Fruit fly (Drosophila melanogaster) whole organism, embryonic: ENCODE data around the gene Evi5.

Experiments used
- ATbp ChIP-seq: fragments of 200-800 bp; sonication (Bioruptor generic); optimal IDR thresholded peaks from 2 replicates; lab custom pipeline; 2017; ENCODE audit warnings: missing biosample characterization, mild to moderate bottlenecking, missing genetic modification characterization, missing genetic modification reagents
- Abd-B ChIP-seq: fragments of 200-800 bp; sonication (Bioruptor generic); optimal IDR thresholded peaks from 2 replicates; lab custom pipeline; 2018; ENCODE audit warnings: missing biosample characterization, mild to moderate bottlenecking, missing genetic modification characterization, moderate library complexity
- Adf1 ChIP-seq: fragments of 200-800 bp; sonication (Bioruptor generic); IDR thresholded peaks from 2 replicates; pipeline ENCODE4 v1.3.6; 2022; ENCODE audit warnings: missing biosample characterization, missing genetic modification characterization
- Atf-2 ChIP-seq: fragments of 200-800 bp; sonication (Bioruptor generic); optimal IDR thresholded peaks from 2 replicates; lab custom pipeline; 2016; ENCODE audit warnings: missing biosample characterization, missing genetic modification characterization
- B-H2 ChIP-seq: fragments of 200-800 bp; sonication (Bioruptor generic); optimal IDR thresholded peaks from 2 replicates; lab custom pipeline; 2018; ENCODE audit warnings: missing biosample characterization, mild to moderate bottlenecking, missing genetic modification characterization
- CG12769 ChIP-seq: fragments of 200-800 bp; sonication (Bioruptor generic); optimal IDR thresholded peaks from 2 replicates; lab custom pipeline; 2019; ENCODE audit warnings: missing biosample characterization, mild to moderate bottlenecking, missing genetic modification characterization, moderate library complexity
- CG13296 ChIP-seq: fragments of 200-800 bp; sonication (Bioruptor generic); optimal IDR thresholded peaks from 3 replicates; lab custom pipeline; 2018; ENCODE audit warnings: missing biosample characterization, mild to moderate bottlenecking, missing genetic modification characterization
- CG15011 ChIP-seq: fragments of 200-800 bp; sonication (Bioruptor generic); optimal IDR thresholded peaks from 3 replicates; lab custom pipeline; 2018; ENCODE audit warnings: missing biosample characterization, mild to moderate bottlenecking, missing genetic modification characterization
- CG17568 ChIP-seq: fragments of 200-800 bp; sonication (Bioruptor generic); optimal IDR thresholded peaks from 2 replicates; lab custom pipeline; 2018; ENCODE audit warnings: missing biosample characterization, mild to moderate bottlenecking, missing genetic modification characterization, moderate library complexity
- CG17802 ChIP-seq: fragments of 200-800 bp; sonication (Bioruptor generic); optimal IDR thresholded peaks from 2 replicates; lab custom pipeline; 2018; ENCODE audit warnings: missing biosample characterization, mild to moderate bottlenecking, missing genetic modification characterization, moderate library complexity
- CG4404 ChIP-seq: fragments of 200-800 bp; sonication (Bioruptor generic); IDR thresholded peaks from 2 replicates; pipeline ENCODE4 v1.3.6; 2022; ENCODE audit warnings: missing biosample characterization, missing genetic modification characterization
- CG4820 ChIP-seq: fragments of 200-800 bp; sonication (Bioruptor generic); optimal IDR thresholded peaks from 3 replicates; lab custom pipeline; 2016; ENCODE audit warnings: missing biosample characterization, missing genetic modification characterization
- CG6689 ChIP-seq: fragments of 200-800 bp; sonication (Bioruptor generic); IDR thresholded peaks from 2 replicates; pipeline ENCODE4 v1.3.6; 2022; ENCODE audit warnings: missing biosample characterization, missing genetic modification characterization
- CG7357 ChIP-seq: fragments of 200-800 bp; sonication (Bioruptor generic); IDR thresholded peaks from 3 replicates; pipeline ENCODE4 v1.3.6; 2022; ENCODE audit warnings: missing biosample characterization, missing genetic modification characterization
- CG7963 ChIP-seq: fragments of 200-800 bp; sonication (Bioruptor generic); IDR thresholded peaks from 3 replicates; pipeline ENCODE4 v1.3.6; 2022; ENCODE audit warnings: missing biosample characterization, missing genetic modification characterization; ENCODE audit not compliant: partially characterized antibody
- Deaf1 ChIP-seq: fragments of 200-800 bp; optimal IDR thresholded peaks from 3 replicates; lab custom pipeline; 2019; ENCODE audit warnings: missing biosample characterization, mild to moderate bottlenecking, missing genetic modification characterization, moderate library complexity
- E2f2 ChIP-seq: fragments of 200-800 bp; sonication (Bioruptor generic); IDR thresholded peaks from 2 replicates; pipeline ENCODE4 v1.3.6; 2022; ENCODE audit warnings: missing biosample characterization, missing genetic modification characterization
- Eip74EF ChIP-seq, 2 experiments: fragments of 200-800 bp in 1 of 2; fragments of >200 bp in 1 of 2; sonication (Bioruptor generic) in 1 of 2; optimal IDR thresholded peaks; 2 replicates each; lab custom pipeline; 2017 to 2019; ENCODE audit warnings: missing biosample characterization in 2 of 2, missing genetic modification characterization in 2 of 2, mild to moderate bottlenecking in 1 of 2, moderate library complexity in 1 of 2
- HLHmδ ChIP-seq: fragments of 200-800 bp; sonication (Bioruptor generic); optimal IDR thresholded peaks from 2 replicates; lab custom pipeline; 2018; ENCODE audit warnings: missing biosample characterization, mild to moderate bottlenecking, missing genetic modification characterization, moderate library complexity
- Hand ChIP-seq: fragments of 200-800 bp; sonication (Bioruptor generic); optimal IDR thresholded peaks from 2 replicates; lab custom pipeline; 2017; ENCODE audit warnings: mild to moderate bottlenecking, missing biosample characterization, missing genetic modification reagents, missing genetic modification characterization
- Hmr ChIP-seq: fragments of 200-800 bp; sonication (Bioruptor generic); optimal IDR thresholded peaks from 3 replicates; lab custom pipeline; 2017; ENCODE audit warnings: mild to moderate bottlenecking, missing biosample characterization, missing genetic modification reagents, missing genetic modification characterization
- NC2β ChIP-seq: fragments of 200-800 bp; sonication (Bioruptor generic); optimal IDR thresholded peaks from 2 replicates; lab custom pipeline; 2016; ENCODE audit warnings: missing biosample characterization, missing genetic modification characterization
- Oli ChIP-seq: fragments of 200-800 bp; sonication (Bioruptor generic); optimal IDR thresholded peaks from 2 replicates; lab custom pipeline; 2018; ENCODE audit warnings: missing biosample characterization, mild to moderate bottlenecking, missing genetic modification characterization, moderate library complexity
- Optix ChIP-seq: fragments of 200-800 bp; sonication (Bioruptor generic); IDR thresholded peaks from 3 replicates; pipeline ENCODE4 v1.3.6; 2022; ENCODE audit warnings: missing biosample characterization, missing genetic modification characterization
- Ptx1 ChIP-seq: fragments of 200-800 bp; sonication (Bioruptor generic); IDR thresholded peaks from 2 replicates; pipeline ENCODE4 v1.3.6; 2022; ENCODE audit warnings: missing biosample characterization, missing genetic modification characterization
- Sox100B ChIP-seq: fragments of 200-800 bp; sonication (Bioruptor generic); optimal IDR thresholded peaks from 3 replicates; lab custom pipeline; 2018; ENCODE audit warnings: missing biosample characterization, mild to moderate bottlenecking, missing genetic modification characterization
- Spps ChIP-seq: fragments of 200-800 bp; sonication (Bioruptor generic); optimal IDR thresholded peaks from 2 replicates; lab custom pipeline; 2018; ENCODE audit warnings: missing biosample characterization, mild to moderate bottlenecking, missing genetic modification characterization
- Ssrp ChIP-seq: fragments of 200-800 bp; sonication (Bioruptor generic); optimal IDR thresholded peaks from 2 replicates; lab custom pipeline; 2018; ENCODE audit warnings: missing biosample characterization, mild to moderate bottlenecking, missing genetic modification characterization, moderate library complexity
- Usf ChIP-seq: fragments of 200-800 bp; sonication (Bioruptor generic); optimal IDR thresholded peaks from 2 replicates; lab custom pipeline; 2017; ENCODE audit warnings: missing genotype, missing biosample characterization, missing genetic modification characterization
- Xbp1 ChIP-seq: fragments of 200-800 bp; sonication (Bioruptor generic); optimal IDR thresholded peaks from 3 replicates; lab custom pipeline; 2016; ENCODE audit warnings: missing biosample characterization, mild to moderate bottlenecking, missing genetic modification characterization
- Xrp1 ChIP-seq: fragments of 200-800 bp; sonication (Bioruptor generic); IDR thresholded peaks from 2 replicates; pipeline ENCODE4 v1.3.6; 2022; ENCODE audit warnings: missing biosample characterization, missing genetic modification characterization
- corto ChIP-seq: fragments of 200-800 bp; sonication (Bioruptor generic); optimal IDR thresholded peaks from 2 replicates; lab custom pipeline; 2016; ENCODE audit warnings: missing biosample characterization, mild to moderate bottlenecking, missing genetic modification characterization, moderate library complexity
- dati ChIP-seq: fragments of 200-800 bp; sonication (Bioruptor generic); IDR thresholded peaks from 2 replicates; pipeline ENCODE4 v1.3.6; 2022; ENCODE audit warnings: missing biosample characterization, missing genetic modification characterization
- dimm ChIP-seq: fragments of 200-800 bp; sonication (Bioruptor generic); IDR thresholded peaks from 2 replicates; pipeline ENCODE4 v1.3.6; 2022; ENCODE audit warnings: missing biosample characterization, missing genetic modification characterization
- gsb ChIP-seq: fragments of 200-800 bp; sonication (Bioruptor generic); IDR thresholded peaks from 2 replicates; pipeline ENCODE4 v1.3.6; 2022; ENCODE audit warnings: missing biosample characterization, missing genetic modification characterization
- gt ChIP-seq: fragments of 200-800 bp; sonication (Bioruptor generic); IDR thresholded peaks from 2 replicates; pipeline ENCODE4 v1.3.6; 2022; ENCODE audit warnings: missing biosample characterization, missing genetic modification characterization
- ind ChIP-seq: fragments of 200-800 bp; sonication (Bioruptor generic); optimal IDR thresholded peaks from 3 replicates; lab custom pipeline; 2016; ENCODE audit warnings: missing biosample characterization, missing genetic modification characterization
- jing ChIP-seq: fragments of 200-800 bp; sonication (Bioruptor generic); optimal IDR thresholded peaks from 2 replicates; lab custom pipeline; 2018; ENCODE audit warnings: missing biosample characterization, mild to moderate bottlenecking, missing genetic modification characterization
- jumu ChIP-seq: fragments of 200-800 bp; sonication (Bioruptor generic); optimal IDR thresholded peaks from 3 replicates; lab custom pipeline; 2016; ENCODE audit warnings: missing biosample characterization, missing genetic modification characterization
- lmd ChIP-seq: fragments of 200-800 bp; sonication (Bioruptor generic); IDR thresholded peaks from 2 replicates; pipeline ENCODE4 v1.3.6; 2022; ENCODE audit warnings: missing biosample characterization, missing genetic modification characterization
- lov ChIP-seq, 2 experiments: fragments of 200-800 bp in 1 of 2; fragments of >200 bp in 1 of 2; sonication (Bioruptor generic) in 1 of 2; IDR thresholded peaks in 1 of 2; optimal IDR thresholded peaks in 1 of 2; 2 replicates in 1 of 2; 3 replicates in 1 of 2; pipeline versions ENCODE4 v1.3.6 to Lab custom; 2017 to 2022; ENCODE audit warnings: missing biosample characterization in 1 of 2, missing genetic modification characterization in 1 of 2
- psq ChIP-seq: fragments of 200-800 bp; sonication (Bioruptor generic); optimal IDR thresholded peaks from 2 replicates; lab custom pipeline; 2017; ENCODE audit warnings: missing biosample characterization, missing genetic modification characterization
- pzg ChIP-seq: fragments of 200-800 bp; sonication (Bioruptor generic); optimal IDR thresholded peaks from 3 replicates; lab custom pipeline; 2018; ENCODE audit warnings: missing biosample characterization, mild to moderate bottlenecking, missing genetic modification characterization, moderate library complexity
- salm ChIP-seq: fragments of 200-800 bp; sonication (Bioruptor generic); optimal IDR thresholded peaks from 2 replicates; lab custom pipeline; 2018; ENCODE audit warnings: missing biosample characterization, mild to moderate bottlenecking, missing genetic modification characterization
- sc ChIP-seq, 3 experiments: fragments of >200 bp in 2 of 3; fragments of 200-800 bp in 1 of 3; sonication (Bioruptor generic) in 1 of 3; optimal IDR thresholded peaks; 2 replicates in 2 of 3; 3 replicates in 1 of 3; lab custom pipeline; 2017; ENCODE audit warnings: mild to moderate bottlenecking in 1 of 3, missing biosample characterization in 1 of 3, missing genetic modification characterization in 1 of 3, missing genetic modification reagents in 1 of 3
- schlank ChIP-seq: fragments of 200-800 bp; sonication (Bioruptor generic); optimal IDR thresholded peaks from 2 replicates; lab custom pipeline; 2018; ENCODE audit warnings: missing biosample characterization, mild to moderate bottlenecking, missing genetic modification characterization
- slou ChIP-seq: fragments of 200-800 bp; sonication (Bioruptor generic); optimal IDR thresholded peaks from 3 replicates; lab custom pipeline; 2016; ENCODE audit warnings: missing biosample characterization, missing genetic modification characterization
- so ChIP-seq: fragments of 200-800 bp; sonication (Bioruptor generic); IDR thresholded peaks from 3 replicates; pipeline ENCODE4 v1.3.6; 2022; ENCODE audit warnings: missing biosample characterization, missing genetic modification characterization

The Evi5 gene

DNA sequence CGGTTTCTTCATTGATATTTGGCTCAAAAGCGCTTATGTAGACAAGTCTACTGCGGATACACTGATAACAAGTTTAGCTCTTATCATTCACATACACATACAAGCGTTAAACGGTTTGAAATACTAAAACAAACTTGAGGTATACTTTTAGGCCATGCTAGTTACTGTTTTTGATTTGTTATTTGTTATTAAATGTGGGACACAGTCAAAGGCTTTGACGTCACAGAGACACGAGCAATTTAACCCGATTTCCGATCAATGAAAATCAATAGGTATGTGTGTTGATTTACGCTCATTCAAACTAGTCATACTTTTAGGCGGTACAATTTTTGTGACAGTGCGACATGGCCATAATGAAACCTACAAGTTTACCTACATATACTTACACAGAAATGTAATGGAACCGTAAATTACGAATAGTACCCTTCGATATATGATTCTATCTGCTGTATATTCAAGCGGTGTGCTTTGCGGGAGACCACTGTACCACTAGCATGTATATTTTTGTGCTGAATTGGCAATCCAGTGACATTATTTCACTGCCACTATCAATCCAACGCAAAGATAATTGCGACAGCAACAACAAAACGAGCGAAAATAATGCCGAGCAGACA is 7.3 kb downstream of the Evi5 start (continued):
- TF ChIP-seq gsb (GFP tag; lab: Robert Waterston, UW) (peak; percentile 72), jing (GFP tag; lab: Kevin White, UChicago) (peak; percentile 30), lmd (GFP tag; lab: Robert Waterston, UW) (peak; percentile 88), corto (GFP tag; lab: Kevin White, UChicago) (peak; percentile 60), sc (optimal IDR thresholded peaks at IDR 0.05; lab: Kevin White, UChicago) (no peak), sc (GFP tag; optimal IDR thresholded peaks at IDR 0.05; lab: Kevin White, UChicago) (no peak), Ptx1 (GFP tag; lab: Robert Waterston, UW) (peak; percentile 85), psq (no peak), E2f2 (GFP tag; lab: Robert Waterston, UW) (peak; percentile 27), Adf1 (peak; percentile 57), Usf (peak; percentile 73), Deaf1 (tag; lab: Kevin White, UChicago) (peak; percentile 92), CG15011 (GFP tag; lab: Kevin White, UChicago) (peak; percentile 23), Abd-B (GFP tag; lab: Kevin White, UChicago) (peak; percentile 64), Optix (GFP tag; lab: Robert Waterston, UW) (0 out of 3 replicates have a peak, but pooled peaks have one; percentile 57), CG13296 (peak; percentile 68), Hmr (peak; percentile 87), dati (peak; percentile 57; the same call in 1 of the 2 replicates), Ssrp (tag; lab: Kevin White, UChicago) (peak; percentile 3), pzg (peak; percentile 22), CG12769 (tag; lab: Kevin White, UChicago) (peak; percentile 96), CG6689 (GFP tag; lab: Robert Waterston, UW) (peak; percentile 62), ATbp (GFP tag; lab: Kevin White, UChicago) (peak; percentile 30), Sox100B (peak; percentile 22), CG4404 (GFP tag; lab: Robert Waterston, UW) (peak; percentile 63), Eip74EF (GFP tag; optimal IDR thresholded peaks at IDR 0.05; lab: Kevin White, UChicago) (peak in 1 of 2 experiments; percentile 17), CG17568 (GFP tag; lab: Kevin White, UChicago) (peak; percentile 51), Atf-2 (GFP tag; lab: Kevin White, UChicago) (peak; percentile 57), HLHmδ (no peak), CG17802 (tag; lab: Kevin White, UChicago) (no peak), jumu (GFP tag; lab: Kevin White, UChicago) (no peak), lov (optimal IDR thresholded peaks at IDR 0.05; lab: Kevin White, UChicago) (no peak), lov (GFP tag; IDR thresholded peaks at IDR 0.05; lab: Robert Waterston, UW) (0 out of 3 replicates have a peak, but pooled peaks have one; percentile 16), Xrp1 (GFP tag; lab: Robert Waterston, UW) (peak; percentile 61), Hand (GFP tag; lab: Kevin White, UChicago) (peak; percentile 70), CG7963 (GFP tag; lab: Robert Waterston, UW) (no peak), Oli (tag; lab: Kevin White, UChicago) (peak; percentile 61), so (GFP tag; lab: Robert Waterston, UW) (0 out of 3 replicates have a peak, but pooled peaks have one; percentile 49), gt (GFP tag; lab: Robert Waterston, UW) (no peak), ind (GFP tag; lab: Kevin White, UChicago) (peak; percentile 89), NC2β (GFP tag; lab: Kevin White, UChicago) (no peak), schlank (peak; percentile 90), Xbp1 (GFP tag; lab: Kevin White, UChicago) (peak; percentile 78), salm (tag; lab: Kevin White, UChicago) (no peak), CG7357 (peak; percentile 62; the same call in 2 of the 3 replicates), slou (GFP tag; lab: Kevin White, UChicago) (peak; percentile 53), Spps (tag; lab: Kevin White, UChicago) (no peak), CG4820 (GFP tag; lab: Kevin White, UChicago) (peak; percentile 41), dimm (no peak), B-H2 (peak; percentile 78)
